Worm (Caenorhabditis elegans): Measurements from ENCODE around the gene hpo-28.

hpo-28 gene

ce11 chrIII:5714984-5715454 lies 5.9 kb upstream of the hpo-28 start:
- TF ChIP-seq ama-1 (optimal IDR thresholded peaks at IDR 0.05) (peak; percentile 59), nhr-23 (tag; optimal IDR thresholded peaks at IDR 0.05) (no peak), ztf-4 (tag; optimal IDR thresholded peaks at IDR 0.05) (peak; percentile 55), nhr-43 (tag; optimal IDR thresholded peaks at IDR 0.05; ENCODE audit: poor library complexity, severe bottlenecking) (peak; percentile 76)

ce11 chrIII:5714230-5714983 lies 5.3 kb upstream of the hpo-28 start, which contains the start of gene arf-1:
Gene arf-1, plus strand, starts transcription at chrIII:5714886.
- TF ChIP-seq egl-27 (tag; optimal IDR thresholded peaks at IDR 0.05) (no peak), nhr-11 (tag; optimal IDR thresholded peaks at IDR 0.05) (no peak), nhr-77 (tag; optimal IDR thresholded peaks at IDR 0.05) (peak; percentile 54), elt-2 (tag; optimal IDR thresholded peaks at IDR 0.05) (peak; percentile 17)

ce11 chrIII:5711881-5712643 lies 2.9 kb upstream of the hpo-28 start:
- TF ChIP-seq nhr-76 (tag; optimal IDR thresholded peaks at IDR 0.05) (no peak), ama-1 (optimal IDR thresholded peaks at IDR 0.05) (no peak), R02D3.7 (tag; optimal IDR thresholded peaks at IDR 0.05) (no peak), nhr-28 (tag; optimal IDR thresholded peaks at IDR 0.05) (no peak), mml-1 (tag; optimal IDR thresholded peaks at IDR 0.05) (no peak), elt-2 (tag; optimal IDR thresholded peaks at IDR 0.05) (no peak), nhr-43 (tag; optimal IDR thresholded peaks at IDR 0.05; ENCODE audit: poor library complexity, severe bottlenecking) (no peak), egl-27 (tag; optimal IDR thresholded peaks at IDR 0.05) (no peak), ztf-4 (tag; optimal IDR thresholded peaks at IDR 0.05) (no peak), tbx-2 (tag; optimal IDR thresholded peaks at IDR 0.05) (no peak), ztf-11 (tag; optimal IDR thresholded peaks at IDR 0.05) (no peak), egl-5 (tag; optimal IDR thresholded peaks at IDR 0.05) (no peak), eor-1 (tag; optimal IDR thresholded peaks at IDR 0.05) (no peak)

ce11 chrIII:5711242-5711641 lies 2.1 kb upstream of the hpo-28 start, which contains the start of gene rbm-26:
Gene rbm-26, plus strand, starts transcription at chrIII:5711542.
- TF ChIP-seq pha-4 (tag; optimal IDR thresholded peaks at IDR 0.05) (peak; percentile 8), ama-1 (optimal IDR thresholded peaks at IDR 0.05) (no peak)

- TF ChIP-seq mml-1 (tag; optimal IDR thresholded peaks at IDR 0.05), result no peak
- no peak for TF ChIP-seq unc-39 (tag; optimal IDR thresholded peaks at IDR 0.05)
- TF ChIP-seq lin-39 (tag; optimal IDR thresholded peaks at IDR 0.05), result peak; percentile 40
- TF ChIP-seq lin-15B (tag; optimal IDR thresholded peaks at IDR 0.05), result peak; percentile 55
- peak; percentile 95 for TF ChIP-seq nfya-1 (tag; optimal IDR thresholded peaks at IDR 0.05; ENCODE audit: insufficient read depth)
- TF ChIP-seq ceh-82 (tag; optimal IDR thresholded peaks at IDR 0.05), result no peak
- peak; percentile 63 for TF ChIP-seq lsy-12 (tag; optimal IDR thresholded peaks at IDR 0.05)
- peak; percentile 66 for TF ChIP-seq nhr-25 (tag; optimal IDR thresholded peaks at IDR 0.05)
- peak; percentile 28 for TF ChIP-seq ceh-28 (tag; optimal IDR thresholded peaks at IDR 0.05)
- TF ChIP-seq mdl-1 (tag; optimal IDR thresholded peaks at IDR 0.05), result no peak
- TF ChIP-seq nhr-23 (tag; optimal IDR thresholded peaks at IDR 0.05), result peak; percentile 86
- TF ChIP-seq ceh-9 (tag; optimal IDR thresholded peaks at IDR 0.05), result no peak
- no peak for TF ChIP-seq zag-1 (tag; optimal IDR thresholded peaks at IDR 0.05)
- TF ChIP-seq fkh-2 (tag; optimal IDR thresholded peaks at IDR 0.05), result no peak
- no peak for TF ChIP-seq ZK546.5 (tag; optimal IDR thresholded peaks at IDR 0.05)
- peak; percentile 18 for TF ChIP-seq skn-1 (tag; optimal IDR thresholded peaks at IDR 0.05)
- TF ChIP-seq fkh-10 (GFP tag; optimal IDR thresholded peaks at IDR 0.05), result no peak
- peak; percentile 40 for TF ChIP-seq unc-62 (GFP tag; optimal IDR thresholded peaks at IDR 0.05)
- no peak for TF ChIP-seq R02D3.7 (tag; optimal IDR thresholded peaks at IDR 0.05)
- TF ChIP-seq elt-1 (tag; optimal IDR thresholded peaks at IDR 0.05), result no peak
- peak; percentile 58 for TF ChIP-seq elt-2 (tag; optimal IDR thresholded peaks at IDR 0.05)
- TF ChIP-seq hmg-11 (tag; optimal IDR thresholded peaks at IDR 0.05), result peak; percentile 5
- peak; percentile 49 for TF ChIP-seq pqm-1 (tag; optimal IDR thresholded peaks at IDR 0.05)
- no peak for TF ChIP-seq eor-1 (tag; optimal IDR thresholded peaks at IDR 0.05)
- peak; percentile 81 for TF ChIP-seq nhr-43 (tag; optimal IDR thresholded peaks at IDR 0.05; ENCODE audit: poor library complexity, severe bottlenecking)
- TF ChIP-seq jun-1 (tag; optimal IDR thresholded peaks at IDR 0.05), result no peak
- no peak for TF ChIP-seq egl-5 (tag; optimal IDR thresholded peaks at IDR 0.05)
- TF ChIP-seq fos-1 (tag; optimal IDR thresholded peaks at IDR 0.05), result no peak
- TF ChIP-seq sea-2 (GFP tag; optimal IDR thresholded peaks at IDR 0.05), result no peak
- TF ChIP-seq ama-1 (optimal IDR thresholded peaks at IDR 0.05), result peak; percentile 45
- TF ChIP-seq nhr-77 (tag; optimal IDR thresholded peaks at IDR 0.05), result no peak
Observed at ce11 chrIII:5710676-5711075, 1.6 kb upstream of the hpo-28 start.
